Worm (Caenorhabditis elegans) whole organism, L2 larva: ENCODE results near the gene F22E5.6.
"Not testable (repeated sequence)": the region's sequence is repeated elsewhere in the genome, so short reads cannot be mapped to it uniquely, and the experiment has no call there.

Experiments used
- ZK546.5 ChIP-seq: sonication (generic microtip); optimal IDR thresholded peaks from 2 replicates; lab custom pipeline; 2017; ENCODE audit warnings: missing biosample characterization, missing genetic modification characterization
- elt-1 ChIP-seq: fragments of 150-350 bp; optimal IDR thresholded peaks from 2 replicates; lab custom pipeline; 2014; ENCODE audit warnings: missing biosample characterization, missing genetic modification characterization
- lin-39 ChIP-seq: fragments of 150-350 bp; optimal IDR thresholded peaks from 2 replicates; lab custom pipeline; 2014; ENCODE audit warnings: missing biosample characterization, missing genetic modification reagents, missing genetic modification characterization
- nhr-11 ChIP-seq: fragments of 150-350 bp; optimal IDR thresholded peaks from 2 replicates; lab custom pipeline; 2014; ENCODE audit warnings: missing biosample characterization, missing genetic modification characterization
- ztf-4 ChIP-seq: fragments of 150-350 bp; optimal IDR thresholded peaks from 2 replicates; lab custom pipeline; 2014; ENCODE audit warnings: missing biosample characterization, missing genetic modification characterization

DNA sequence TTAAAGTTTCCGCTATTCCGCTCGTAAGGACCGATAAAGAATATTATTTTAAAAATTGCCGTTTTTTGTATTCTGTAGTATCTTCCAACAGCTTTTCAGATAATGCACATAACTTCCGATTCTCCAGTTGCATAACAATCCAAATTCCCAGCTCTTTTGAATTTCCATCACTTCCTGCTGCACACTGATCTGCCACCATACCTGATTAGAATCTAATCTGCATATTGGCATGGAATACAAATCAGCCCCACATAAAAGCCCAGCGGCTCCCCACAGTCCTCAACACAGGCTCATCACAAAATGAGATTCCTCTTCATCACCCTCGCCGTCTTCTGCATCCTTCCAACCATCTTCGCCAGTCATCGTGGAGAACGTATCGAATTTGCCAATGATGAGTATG is 39.0 kb downstream of the F22E5.6 start, which contains the start of gene nspf-2:
- TF ChIP-seq ZK546.5 (tag; lab: Kevin White, UChicago); ztf-4 (tag; lab: Kevin White, UChicago); nhr-11; elt-1 (tag; lab: Kevin White, UChicago); lin-39: not testable (repeated sequence)
